Worm (Caenorhabditis elegans): ENCODE data around the gene ham-2.

ham-2 gene

DNA sequence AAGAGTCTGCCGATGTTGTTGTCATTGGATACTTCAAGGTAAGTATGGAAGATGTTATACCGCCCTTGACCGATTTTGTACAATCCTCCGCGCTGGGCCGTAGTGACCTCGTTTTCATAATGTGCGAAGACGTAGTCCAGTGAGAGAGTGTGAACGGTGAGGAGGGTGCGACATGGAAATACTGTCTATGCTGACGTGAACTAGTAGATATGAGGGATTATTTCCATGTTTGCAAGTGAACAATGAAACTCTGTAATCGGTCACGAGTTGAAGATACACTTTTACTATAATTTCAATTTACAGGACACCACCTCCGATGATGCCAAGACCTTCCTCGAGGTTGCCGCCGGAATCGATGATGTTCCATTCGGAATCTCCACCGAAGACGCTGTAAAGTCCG lies 29.6 kb upstream of the ham-2 start:
- TF ChIP-seq flt-1 (GFP tag; IDR thresholded peaks at IDR 0.05), result 0 out of 2 replicates have a peak, but pooled peaks have one; percentile 49
- TF ChIP-seq tab-1 (GFP tag; IDR thresholded peaks at IDR 0.05), result no peak

ce11 chrX:4526412-4526811 lies 28.1 kb upstream of the ham-2 start:
- TF ChIP-seq ref-1 (GFP tag; conservative IDR thresholded peaks at IDR 0.05), result no peak
- TF ChIP-seq tab-1 (GFP tag; IDR thresholded peaks at IDR 0.05), result no peak
- TF ChIP-seq ztf-23 (GFP tag; IDR thresholded peaks at IDR 0.05), result no peak
- TF ChIP-seq med-1 (GFP tag; optimal IDR thresholded peaks at IDR 0.05; ENCODE audit: insufficient read depth), result no peak
- TF ChIP-seq ztf-29 (GFP tag; IDR thresholded peaks at IDR 0.05), result no peak
- no peak for TF ChIP-seq klf-2 (GFP tag; conservative IDR thresholded peaks at IDR 0.05)
- no peak for TF ChIP-seq cog-1 (tag; optimal IDR thresholded peaks at IDR 0.05)

- no peak for TF ChIP-seq klf-2 (GFP tag; conservative IDR thresholded peaks at IDR 0.05)
- no peak for TF ChIP-seq ref-1 (GFP tag; conservative IDR thresholded peaks at IDR 0.05)
- TF ChIP-seq ztf-23 (GFP tag; IDR thresholded peaks at IDR 0.05), result no peak
- TF ChIP-seq ztf-29 (GFP tag; IDR thresholded peaks at IDR 0.05), result no peak
- TF ChIP-seq flt-1 (GFP tag; IDR thresholded peaks at IDR 0.05), result no peak
- no peak for TF ChIP-seq tab-1 (GFP tag; IDR thresholded peaks at IDR 0.05)
- TF ChIP-seq cog-1 (tag; optimal IDR thresholded peaks at IDR 0.05), result no peak
- TF ChIP-seq T22C8.4 (GFP tag; IDR thresholded peaks at IDR 0.05), result no peak
- no peak for TF ChIP-seq med-1 (GFP tag; optimal IDR thresholded peaks at IDR 0.05; ENCODE audit: insufficient read depth)
Observed at ce11 chrX:4528905-4529304, 25.6 kb upstream of the ham-2 start.

DNA sequence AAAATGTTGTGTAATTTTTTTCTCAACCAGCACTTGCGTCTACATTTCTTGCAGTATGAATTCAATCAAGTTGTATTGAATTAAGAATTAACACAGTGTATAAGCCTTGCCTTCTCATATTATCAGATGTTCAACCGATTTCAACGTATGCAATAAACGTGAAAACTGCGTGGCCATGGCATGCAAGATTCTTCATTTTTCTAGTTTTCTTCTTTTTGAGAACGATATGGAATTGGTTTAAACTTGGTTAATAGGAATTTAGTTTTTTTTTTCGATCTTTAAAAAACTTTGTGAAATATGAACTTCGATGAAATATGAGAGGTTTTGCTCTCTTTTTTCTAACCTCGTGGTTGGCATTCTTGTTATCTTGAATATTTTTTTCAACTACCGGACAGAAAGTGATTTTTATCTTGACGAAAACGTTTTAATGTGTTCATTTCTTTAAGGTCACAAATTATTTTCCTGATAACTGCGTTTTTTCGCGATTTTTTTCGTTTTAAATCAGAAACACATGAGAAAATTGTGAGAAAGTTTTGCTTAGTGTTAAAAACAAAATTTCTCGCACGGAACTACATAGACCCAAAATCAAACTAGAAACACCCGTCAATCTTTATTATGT lies 23.9 kb upstream of the ham-2 start:
- TF ChIP-seq ref-1 (GFP tag; conservative IDR thresholded peaks at IDR 0.05), result no peak
- TF ChIP-seq flt-1 (GFP tag; IDR thresholded peaks at IDR 0.05), result no peak
- no peak for TF ChIP-seq T22C8.4 (GFP tag; IDR thresholded peaks at IDR 0.05)
- TF ChIP-seq med-1 (GFP tag; optimal IDR thresholded peaks at IDR 0.05; ENCODE audit: insufficient read depth), result no peak
- no peak for TF ChIP-seq tab-1 (GFP tag; IDR thresholded peaks at IDR 0.05)
- TF ChIP-seq klf-2 (GFP tag; conservative IDR thresholded peaks at IDR 0.05), result no peak
- no peak for TF ChIP-seq cog-1 (tag; optimal IDR thresholded peaks at IDR 0.05)
- no peak for TF ChIP-seq ztf-29 (GFP tag; IDR thresholded peaks at IDR 0.05)
- no peak for TF ChIP-seq ztf-23 (GFP tag; IDR thresholded peaks at IDR 0.05)

ce11 chrX:4532160-4532741 lies 22.2 kb upstream of the ham-2 start, which contains the start of gene nhr-35:
Gene nhr-35, plus strand, starts transcription at chrX:4532691.
- TF ChIP-seq ztf-23 (GFP tag; IDR thresholded peaks at IDR 0.05) (no peak), med-1 (GFP tag; optimal IDR thresholded peaks at IDR 0.05; ENCODE audit: insufficient read depth) (no peak), tab-1 (GFP tag; IDR thresholded peaks at IDR 0.05) (no peak), ztf-29 (GFP tag; IDR thresholded peaks at IDR 0.05) (no peak), flt-1 (GFP tag; IDR thresholded peaks at IDR 0.05) (no peak), klf-2 (GFP tag; conservative IDR thresholded peaks at IDR 0.05) (no peak), ref-1 (GFP tag; conservative IDR thresholded peaks at IDR 0.05) (no peak), T22C8.4 (GFP tag; IDR thresholded peaks at IDR 0.05) (no peak), cog-1 (tag; optimal IDR thresholded peaks at IDR 0.05) (no peak)

- TF ChIP-seq ztf-23 (GFP tag; IDR thresholded peaks at IDR 0.05), result no peak
- TF ChIP-seq T22C8.4 (GFP tag; IDR thresholded peaks at IDR 0.05), result no peak
- TF ChIP-seq med-1 (GFP tag; optimal IDR thresholded peaks at IDR 0.05; ENCODE audit: insufficient read depth), result no peak
- TF ChIP-seq flt-1 (GFP tag; IDR thresholded peaks at IDR 0.05), result no peak
- no peak for TF ChIP-seq ref-1 (GFP tag; conservative IDR thresholded peaks at IDR 0.05)
- TF ChIP-seq cog-1 (tag; optimal IDR thresholded peaks at IDR 0.05), result no peak
- TF ChIP-seq tab-1 (GFP tag; IDR thresholded peaks at IDR 0.05), result no peak
- TF ChIP-seq ztf-29 (GFP tag; IDR thresholded peaks at IDR 0.05), result no peak
- no peak for TF ChIP-seq klf-2 (GFP tag; conservative IDR thresholded peaks at IDR 0.05)
Observed at ce11 chrX:4534112-4534511, 20.4 kb upstream of the ham-2 start.

- TF ChIP-seq med-1 (GFP tag; optimal IDR thresholded peaks at IDR 0.05; ENCODE audit: insufficient read depth) (no peak), flt-1 (GFP tag; IDR thresholded peaks at IDR 0.05) (no peak), cog-1 (tag; optimal IDR thresholded peaks at IDR 0.05) (no peak), ztf-29 (GFP tag; IDR thresholded peaks at IDR 0.05) (no peak), T22C8.4 (GFP tag; IDR thresholded peaks at IDR 0.05) (no peak), tab-1 (GFP tag; IDR thresholded peaks at IDR 0.05) (no peak), klf-2 (GFP tag; conservative IDR thresholded peaks at IDR 0.05) (no peak), ref-1 (GFP tag; conservative IDR thresholded peaks at IDR 0.05) (no peak), ztf-23 (GFP tag; IDR thresholded peaks at IDR 0.05) (no peak)
Observed at ce11 chrX:4544543-4544942, 9.9 kb upstream of the ham-2 start, which contains the start of gene C07A12.2. Gene C07A12.2, plus strand, starts transcription at chrX:4544843.

DNA sequence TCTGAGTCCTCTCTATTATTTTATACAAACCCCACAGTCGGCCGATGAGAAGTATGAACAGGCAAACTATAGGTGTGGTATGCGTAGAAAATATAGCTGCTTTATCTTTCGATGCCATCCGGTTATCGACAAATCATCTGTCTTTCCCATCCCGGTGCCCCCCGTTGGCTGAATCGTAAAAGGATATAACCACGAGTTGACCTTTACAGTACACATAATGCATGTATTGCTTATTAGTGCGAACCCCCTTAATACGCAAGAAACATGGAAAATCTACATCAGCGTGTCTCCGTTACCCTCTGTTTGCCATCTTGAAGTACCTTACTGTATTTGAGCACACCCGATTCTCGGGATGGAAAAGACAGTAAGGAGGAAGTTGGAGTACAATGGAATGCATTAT lies 5.6 kb upstream of the ham-2 start:
- TF ChIP-seq klf-2 (GFP tag; conservative IDR thresholded peaks at IDR 0.05) (no peak), T22C8.4 (GFP tag; IDR thresholded peaks at IDR 0.05) (no peak), ztf-23 (GFP tag; IDR thresholded peaks at IDR 0.05) (no peak)

DNA sequence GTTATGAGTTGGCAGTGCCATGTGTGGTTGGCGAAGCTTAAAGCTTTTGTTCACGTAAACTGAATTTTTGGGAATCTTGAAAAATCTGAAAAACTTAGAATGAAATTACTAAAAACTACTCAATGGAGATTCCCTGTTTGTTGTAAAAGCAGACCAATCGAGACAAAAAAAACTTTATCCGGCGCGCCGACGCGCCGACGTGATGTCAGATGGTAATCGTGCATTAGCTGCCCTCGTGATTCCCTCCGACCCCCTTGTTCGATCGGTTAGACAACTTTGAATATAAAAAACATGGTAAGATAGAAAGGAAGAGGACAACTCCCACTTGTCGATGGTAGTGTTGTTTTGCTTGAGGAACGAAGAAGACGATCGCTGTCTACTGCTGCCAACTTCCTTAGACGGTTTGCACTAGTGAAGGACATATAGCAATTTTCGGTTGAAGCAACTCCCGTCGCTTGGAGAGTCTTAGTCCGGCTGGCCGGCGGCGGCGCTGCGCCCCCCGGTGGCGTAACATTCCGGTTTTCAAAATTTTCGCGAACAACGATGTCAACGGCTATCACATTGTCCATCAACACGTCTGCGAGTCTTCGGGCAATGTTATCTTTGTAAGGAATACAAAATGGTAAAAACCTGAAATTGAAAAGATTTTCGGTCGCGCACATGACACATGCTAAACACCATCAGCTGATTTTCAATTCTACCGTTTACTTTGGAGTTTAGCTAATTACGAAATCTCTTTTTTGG lies 4.5 kb upstream of the ham-2 start, which contains the start of gene C07A12.18:
Gene C07A12.18 (minus strand): TSS at position 51 of the 744 bp plus-strand sequence.
- TF ChIP-seq cog-1 (tag; optimal IDR thresholded peaks at IDR 0.05), result no peak
- no peak for TF ChIP-seq flt-1 (GFP tag; IDR thresholded peaks at IDR 0.05)
- TF ChIP-seq ztf-23 (GFP tag; IDR thresholded peaks at IDR 0.05), result no peak
- no peak for TF ChIP-seq ref-1 (GFP tag; conservative IDR thresholded peaks at IDR 0.05)
- TF ChIP-seq klf-2 (GFP tag; conservative IDR thresholded peaks at IDR 0.05), result no peak

All from whole organism, midembryonic.